Fruit fly (Drosophila melanogaster) whole organism, embryonic: Measurements from ENCODE around the gene Rbp.

Experiments
- Abd-B ChIP-seq: fragments of 200-800 bp; sonication (Bioruptor generic); optimal IDR thresholded peaks from 2 replicates; lab custom pipeline; 2018; ENCODE audit warnings: missing biosample characterization, mild to moderate bottlenecking, missing genetic modification characterization, moderate library complexity
- Adf1 ChIP-seq: fragments of 200-800 bp; sonication (Bioruptor generic); IDR thresholded peaks from 2 replicates; pipeline ENCODE4 v1.3.6; 2022; ENCODE audit warnings: missing biosample characterization, missing genetic modification characterization
- B-H2 ChIP-seq: fragments of 200-800 bp; sonication (Bioruptor generic); optimal IDR thresholded peaks from 2 replicates; lab custom pipeline; 2018; ENCODE audit warnings: missing biosample characterization, mild to moderate bottlenecking, missing genetic modification characterization
- BEAF-32 ChIP-seq: fragments of 200-800 bp; sonication (Bioruptor generic); optimal IDR thresholded peaks from 3 replicates; lab custom pipeline; 2017; ENCODE audit warnings: missing biosample characterization, missing genetic modification characterization, mild to moderate bottlenecking, moderate library complexity, missing genetic modification reagents
- BtbVII ChIP-seq: fragments of 200-800 bp; sonication (Bioruptor generic); optimal IDR thresholded peaks from 3 replicates; lab custom pipeline; 2017; ENCODE audit warnings: missing biosample characterization, mild to moderate bottlenecking, missing genetic modification characterization
- CG12219 ChIP-seq: fragments of 200-800 bp; sonication (Bioruptor generic); optimal IDR thresholded peaks from 3 replicates; lab custom pipeline; 2018; ENCODE audit warnings: missing biosample characterization, mild to moderate bottlenecking, missing genetic modification characterization
- CG13123 ChIP-seq: fragments of 200-800 bp; sonication (Bioruptor generic); optimal IDR thresholded peaks from 2 replicates; lab custom pipeline; 2016; ENCODE audit warnings: missing biosample characterization, missing genetic modification characterization
- CG13287 ChIP-seq: fragments of 200-800 bp; sonication (Bioruptor generic); IDR thresholded peaks from 2 replicates; pipeline ENCODE4 v1.3.6; 2022; ENCODE audit warnings: missing biosample characterization, missing genetic modification characterization; ENCODE audit not compliant: partially characterized antibody
- CG14860 ChIP-seq: fragments of 200-800 bp; sonication (Bioruptor generic); IDR thresholded peaks from 3 replicates; pipeline ENCODE4 v1.3.6; 2022; ENCODE audit warnings: missing biosample characterization, missing genetic modification characterization; ENCODE audit not compliant: partially characterized antibody
- CG17385 ChIP-seq: fragments of 200-800 bp; sonication (Bioruptor generic); optimal IDR thresholded peaks from 3 replicates; lab custom pipeline; 2018; ENCODE audit warnings: missing biosample characterization, mild to moderate bottlenecking, missing genetic modification characterization
- CG17802 ChIP-seq: fragments of 200-800 bp; sonication (Bioruptor generic); optimal IDR thresholded peaks from 2 replicates; lab custom pipeline; 2018; ENCODE audit warnings: missing biosample characterization, mild to moderate bottlenecking, missing genetic modification characterization, moderate library complexity
- CG1832 ChIP-seq: fragments of 200-800 bp; sonication (Bioruptor generic); optimal IDR thresholded peaks from 2 replicates; lab custom pipeline; 2017; ENCODE audit warnings: missing biosample characterization, mild to moderate bottlenecking, missing genetic modification characterization, inconsistent platforms
- CG2202 ChIP-seq: fragments of 200-800 bp; sonication (Bioruptor generic); optimal IDR thresholded peaks from 2 replicates; lab custom pipeline; 2018; ENCODE audit warnings: missing biosample characterization, mild to moderate bottlenecking, missing genetic modification characterization
- CG4730 ChIP-seq: fragments of 200-800 bp; sonication (Bioruptor generic); IDR thresholded peaks from 2 replicates; pipeline ENCODE4 v1.3.6; 2022; ENCODE audit warnings: missing biosample characterization, missing genetic modification characterization
- CG6854 ChIP-seq: fragments of 200-800 bp; sonication (Bioruptor generic); optimal IDR thresholded peaks from 3 replicates; lab custom pipeline; 2017; ENCODE audit warnings: missing biosample characterization, mild to moderate bottlenecking, missing genetic modification characterization
- CG7745 ChIP-seq: fragments of 200-800 bp; sonication (Bioruptor generic); optimal IDR thresholded peaks from 2 replicates; lab custom pipeline; 2018; ENCODE audit warnings: missing biosample characterization, mild to moderate bottlenecking, missing genetic modification characterization, moderate library complexity
- CG8924 ChIP-seq: fragments of 200-800 bp; optimal IDR thresholded peaks from 3 replicates; lab custom pipeline; 2019; ENCODE audit warnings: missing biosample characterization, mild to moderate bottlenecking, missing genetic modification characterization, moderate library complexity
- CG9932 ChIP-seq: fragments of 200-800 bp; sonication (Bioruptor generic); IDR thresholded peaks from 2 replicates; pipeline ENCODE4 v1.3.6; 2022; ENCODE audit warnings: missing biosample characterization, missing genetic modification characterization
- Camta ChIP-seq: fragments of 200-800 bp; sonication (Bioruptor generic); optimal IDR thresholded peaks from 2 replicates; lab custom pipeline; 2016; ENCODE audit warnings: missing biosample characterization, missing genetic modification characterization
- Dad ChIP-seq: fragments of 200-800 bp; sonication (Bioruptor generic); optimal IDR thresholded peaks from 3 replicates; lab custom pipeline; 2016; ENCODE audit warnings: missing biosample characterization, missing genetic modification characterization
- Dll ChIP-seq: fragments of 200-800 bp; sonication (Bioruptor generic); IDR thresholded peaks from 4 replicates; pipeline ENCODE4 v1.3.6; 2022; ENCODE audit warnings: missing biosample characterization, missing genetic modification characterization; ENCODE audit not compliant: partially characterized antibody
- HLH3B ChIP-seq: fragments of 200-800 bp; sonication (Bioruptor generic); IDR thresholded peaks from 2 replicates; pipeline ENCODE4 v1.3.6; 2022; ENCODE audit warnings: missing biosample characterization, missing genetic modification characterization
- Hey ChIP-seq: fragments of 200-800 bp; sonication (Bioruptor generic); optimal IDR thresholded peaks from 3 replicates; lab custom pipeline; 2018; ENCODE audit warnings: missing biosample characterization, mild to moderate bottlenecking, missing genetic modification characterization
- Myb ChIP-seq: fragments of 200-800 bp; sonication (Bioruptor generic); optimal IDR thresholded peaks from 2 replicates; lab custom pipeline; 2016; ENCODE audit warnings: missing biosample characterization, missing genetic modification characterization
- Pdp1 ChIP-seq, 2 experiments: fragments of 200-800 bp; sonication (Bioruptor generic); optimal IDR thresholded peaks; 3 replicates each; lab custom pipeline; 2016; ENCODE audit warnings: missing biosample characterization in 2 of 2, missing genetic modification characterization in 2 of 2, mild to moderate bottlenecking in 1 of 2, moderate library complexity in 1 of 2
- Rfx ChIP-seq: fragments of 200-800 bp; sonication (Bioruptor generic); IDR thresholded peaks from 2 replicates; pipeline ENCODE4 v1.3.6; 2022; ENCODE audit warnings: missing biosample characterization, missing genetic modification characterization
- Spps ChIP-seq: fragments of 200-800 bp; sonication (Bioruptor generic); optimal IDR thresholded peaks from 2 replicates; lab custom pipeline; 2018; ENCODE audit warnings: missing biosample characterization, mild to moderate bottlenecking, missing genetic modification characterization
- Taf1 ChIP-seq: fragments of 200-800 bp; sonication (Bioruptor generic); IDR thresholded peaks from 2 replicates; pipeline ENCODE4 v1.3.6; 2022; ENCODE audit warnings: missing biosample characterization, missing genetic modification characterization
- Trl ChIP-seq, 3 experiments: fragments of >200 bp in 2 of 3; fragments of 200-800 bp in 1 of 3; sonication (Bioruptor generic) in 1 of 3; optimal IDR thresholded peaks; 2 replicates in 1 of 3; 3 replicates in 2 of 3; lab custom pipeline; 2016 to 2017; ENCODE audit warnings: missing biosample characterization in 1 of 3, missing genetic modification characterization in 1 of 3
- Vsx1 ChIP-seq: fragments of 200-800 bp; sonication (Bioruptor generic); optimal IDR thresholded peaks from 2 replicates; lab custom pipeline; 2017; ENCODE audit warnings: missing biosample characterization, mild to moderate bottlenecking, missing genetic modification characterization, missing genetic modification reagents
- Xrp1 ChIP-seq: fragments of 200-800 bp; sonication (Bioruptor generic); IDR thresholded peaks from 2 replicates; pipeline ENCODE4 v1.3.6; 2022; ENCODE audit warnings: missing biosample characterization, missing genetic modification characterization
- ara ChIP-seq: fragments of 200-800 bp; sonication (Bioruptor generic); IDR thresholded peaks from 2 replicates; pipeline ENCODE4 v1.3.6; 2022; ENCODE audit warnings: missing biosample characterization, missing genetic modification characterization
- bowl ChIP-seq: fragments of 200-800 bp; sonication (Bioruptor generic); IDR thresholded peaks from 2 replicates; pipeline ENCODE4 v1.3.6; 2022; ENCODE audit warnings: missing biosample characterization, missing genetic modification characterization
- cg ChIP-seq: fragments of 200-800 bp; sonication (Bioruptor generic); optimal IDR thresholded peaks from 3 replicates; lab custom pipeline; 2019; ENCODE audit warnings: missing biosample characterization, mild to moderate bottlenecking, missing genetic modification characterization, moderate library complexity
- chinmo ChIP-seq: fragments of 200-800 bp; sonication (Bioruptor generic); IDR thresholded peaks from 4 replicates; pipeline ENCODE4 v1.3.6; 2022; ENCODE audit warnings: missing biosample characterization, missing genetic modification characterization; ENCODE audit not compliant: partially characterized antibody
- chm ChIP-seq: fragments of 200-800 bp; sonication (Bioruptor generic); IDR thresholded peaks from 2 replicates; pipeline ENCODE4 v1.3.6; 2022; ENCODE audit warnings: missing biosample characterization, missing genetic modification characterization
- emc ChIP-seq: fragments of 200-800 bp; sonication (Bioruptor generic); optimal IDR thresholded peaks from 2 replicates; lab custom pipeline; 2016; ENCODE audit warnings: missing biosample characterization, missing genetic modification characterization
- exex ChIP-seq: fragments of 200-800 bp; sonication (Bioruptor generic); optimal IDR thresholded peaks from 4 replicates; lab custom pipeline; 2018; ENCODE audit warnings: missing biosample characterization, mild to moderate bottlenecking, missing genetic modification characterization, moderate library complexity
- fd3F ChIP-seq: fragments of 200-800 bp; sonication (Bioruptor generic); optimal IDR thresholded peaks from 2 replicates; lab custom pipeline; 2018; ENCODE audit warnings: missing biosample characterization, mild to moderate bottlenecking, missing genetic modification characterization, moderate library complexity
- gcm ChIP-seq: fragments of 200-800 bp; sonication (Bioruptor generic); optimal IDR thresholded peaks from 2 replicates; lab custom pipeline; 2019; ENCODE audit warnings: missing biosample characterization, mild to moderate bottlenecking, missing genetic modification characterization, moderate library complexity
- hkb ChIP-seq, 2 experiments: fragments of 200-800 bp in 1 of 2; fragments of >200 bp in 1 of 2; sonication (Bioruptor generic) in 1 of 2; IDR thresholded peaks in 1 of 2; optimal IDR thresholded peaks in 1 of 2; 2 replicates each; pipeline versions ENCODE4 v1.3.6 to Lab custom; 2017 to 2022; ENCODE audit warnings: missing biosample characterization in 1 of 2, missing genetic modification characterization in 1 of 2
- kni ChIP-seq: fragments of 200-800 bp; sonication (Bioruptor generic); optimal IDR thresholded peaks from 3 replicates; lab custom pipeline; 2017; ENCODE audit warnings: mild to moderate bottlenecking, missing biosample characterization, missing genetic modification reagents, missing genetic modification characterization
- lab ChIP-seq: fragments of 200-800 bp; sonication (Bioruptor generic); optimal IDR thresholded peaks from 3 replicates; lab custom pipeline; 2017; ENCODE audit warnings: missing biosample characterization, missing genetic modification characterization, mild to moderate bottlenecking, moderate library complexity, missing genetic modification reagents
- maf-S ChIP-seq: fragments of 200-800 bp; sonication (Bioruptor generic); optimal IDR thresholded peaks from 2 replicates; lab custom pipeline; 2016; ENCODE audit warnings: missing biosample characterization, missing genetic modification characterization
- pfk ChIP-seq: fragments of 200-800 bp; sonication (Bioruptor generic); optimal IDR thresholded peaks from 2 replicates; lab custom pipeline; 2018; ENCODE audit warnings: missing biosample characterization, mild to moderate bottlenecking, missing genetic modification characterization, moderate library complexity
- phol ChIP-seq: fragments of 200-800 bp; sonication (Bioruptor generic); optimal IDR thresholded peaks from 3 replicates; lab custom pipeline; 2018; ENCODE audit warnings: missing biosample characterization, mild to moderate bottlenecking, missing genetic modification characterization, moderate library complexity
- pum ChIP-seq: fragments of 200-800 bp; sonication (Bioruptor generic); optimal IDR thresholded peaks from 2 replicates; lab custom pipeline; 2016; ENCODE audit warnings: missing biosample characterization, missing genetic modification characterization
- sim ChIP-seq: fragments of 200-800 bp; sonication (Bioruptor generic); IDR thresholded peaks from 2 replicates; pipeline ENCODE4 v1.3.6; 2022; ENCODE audit warnings: missing biosample characterization, missing genetic modification characterization
- tin ChIP-seq: fragments of 200-800 bp; sonication (Bioruptor generic); optimal IDR thresholded peaks from 3 replicates; lab custom pipeline; 2016; ENCODE audit warnings: missing biosample characterization, missing genetic modification characterization

Rbp gene

dm6 chr3R:15420375-15420931 is 46.0 kb downstream of the Rbp start:
- TF ChIP-seq CG17802 (tag; lab: Kevin White, UChicago) (no peak), pfk (GFP tag; lab: Kevin White, UChicago) (no peak), B-H2 (no peak), phol (tag; lab: Kevin White, UChicago) (no peak), Dad (GFP tag; lab: Kevin White, UChicago) (no peak), CG1832 (GFP tag; lab: Kevin White, UChicago) (peak; percentile 57), Xrp1 (GFP tag; lab: Robert Waterston, UW) (no peak), BEAF-32 (no peak), bowl (GFP tag; lab: Robert Waterston, UW) (no peak), chinmo (0 out of 4 replicates have a peak, but pooled peaks have one; percentile 44), Pdp1 (GFP tag; optimal IDR thresholded peaks at IDR 0.05; lab: Kevin White, UChicago) (no peak), CG17385 (GFP tag; lab: Kevin White, UChicago) (no peak), sim (no peak), CG8924 (tag; lab: Kevin White, UChicago) (no peak), emc (GFP tag; lab: Kevin White, UChicago) (no peak), fd3F (GFP tag; lab: Kevin White, UChicago) (no peak), Myb (GFP tag; lab: Kevin White, UChicago) (no peak), CG2202 (tag; lab: Kevin White, UChicago) (no peak), CG4730 (no peak), Hey (tag; lab: Kevin White, UChicago) (no peak), hkb (optimal IDR thresholded peaks at IDR 0.05; lab: Kevin White, UChicago) (no peak), hkb (GFP tag; IDR thresholded peaks at IDR 0.05; lab: Robert Waterston, UW) (peak; percentile 53; the same call in 1 of the 2 replicates), Camta (GFP tag; lab: Kevin White, UChicago) (no peak), CG7745 (no peak), lab (GFP tag; lab: Kevin White, UChicago) (no peak), CG13123 (GFP tag; lab: Kevin White, UChicago) (no peak), Rfx (GFP tag; lab: Robert Waterston, UW) (no peak), exex (tag; lab: Kevin White, UChicago) (no peak), maf-S (GFP tag; lab: Kevin White, UChicago) (no peak), Spps (no peak), pum (GFP tag; lab: Kevin White, UChicago) (no peak), chm (GFP tag; lab: Robert Waterston, UW) (no peak), Vsx1 (GFP tag; lab: Kevin White, UChicago) (no peak), CG12219 (GFP tag; lab: Kevin White, UChicago) (no peak), tin (no peak), CG9932 (GFP tag; lab: Robert Waterston, UW) (no peak), ara (GFP tag; lab: Robert Waterston, UW) (no peak), Adf1 (peak; percentile 38; the same call in 1 of the 2 replicates), kni (peak; percentile 78), CG13287 (GFP tag; lab: Robert Waterston, UW) (0 out of 2 replicates have a peak, but pooled peaks have one; percentile 17), HLH3B (no peak), Abd-B (GFP tag; lab: Kevin White, UChicago) (no peak), Dll (GFP tag; lab: Robert Waterston, UW) (peak; percentile 47; the same call in 1 of the 4 replicates), Taf1 (no peak), gcm (GFP tag; lab: Kevin White, UChicago) (no peak), cg (GFP tag; lab: Kevin White, UChicago) (peak; percentile 81), BtbVII (GFP tag; lab: Kevin White, UChicago) (no peak), CG14860 (no peak), CG6854 (no peak), Trl (optimal IDR thresholded peaks at IDR 0.05; lab: Kevin White, UChicago) (peak; percentile 87 to 97), Trl (GFP tag; optimal IDR thresholded peaks at IDR 0.05; lab: Kevin White, UChicago) (peak; percentile 41)
